1 fruit fly cellular context compared by ENCODE assay signal in genomic region chr2L:10200847-10201246, dm6.
TF ChIP-seq lines count a peak whose summit lies in the region.

Gene Ripalpha, minus strand, starts transcription at chr2L:10200974.
Gene RpL7, plus strand, starts transcription at chr2L:10201004.

TF ChIP-seq in whole organism, embryonic, 481 proteins besides CTCF, POLR2A, EP300 and RAD21 (continued from another document):
- TF ChIP-seq ken (GFP tag; IDR thresholded peaks at IDR 0.05; lab: Robert Waterston, UW), result peak; percentile 98
- TF ChIP-seq row (GFP tag; IDR thresholded peaks at IDR 0.05; lab: Robert Waterston, UW), result peak; percentile 83
- peak; percentile 84 for TF ChIP-seq CG7745 (tag; optimal IDR thresholded peaks at IDR 0.05; lab: Kevin White, UChicago)
- peak; percentile 98 for TF ChIP-seq CG9932 (GFP tag; IDR thresholded peaks at IDR 0.05; lab: Robert Waterston, UW)
- peak; percentile 74 for TF ChIP-seq CG4360 (GFP tag; IDR thresholded peaks at IDR 0.05; lab: Robert Waterston, UW)
- peak; percentile 98 for TF ChIP-seq CG11085 (GFP tag; IDR thresholded peaks at IDR 0.05; lab: Robert Waterston, UW)
- peak; percentile 99 for TF ChIP-seq otp (GFP tag; IDR thresholded peaks at IDR 0.05; lab: Robert Waterston, UW)
- TF ChIP-seq Sry-β (GFP tag; optimal IDR thresholded peaks at IDR 0.05; lab: Kevin White, UChicago), result peak; percentile 76
- TF ChIP-seq gro (GFP tag; optimal IDR thresholded peaks at IDR 0.05; lab: Kevin White, UChicago), result peak; percentile 98
- TF ChIP-seq luna (GFP tag; optimal IDR thresholded peaks at IDR 0.05; lab: Kevin White, UChicago), result peak; percentile 95
- no peak for TF ChIP-seq CG11504 (tag; optimal IDR thresholded peaks at IDR 0.05; lab: Kevin White, UChicago)
- TF ChIP-seq Ets97D (GFP tag; optimal IDR thresholded peaks at IDR 0.05; lab: Kevin White, UChicago), result peak; percentile 100
- TF ChIP-seq CG3726 (GFP tag; IDR thresholded peaks at IDR 0.05; lab: Robert Waterston, UW), result peak; percentile 92
- TF ChIP-seq Abd-B (GFP tag; optimal IDR thresholded peaks at IDR 0.05; lab: Kevin White, UChicago), result peak; percentile 68
- peak; percentile 88 for TF ChIP-seq pfk (GFP tag; optimal IDR thresholded peaks at IDR 0.05; lab: Kevin White, UChicago)
- no peak for TF ChIP-seq abd-A (tag; optimal IDR thresholded peaks at IDR 0.05; lab: Kevin White, UChicago)
- peak; percentile 84 for TF ChIP-seq klu (GFP tag; IDR thresholded peaks at IDR 0.05; lab: Robert Waterston, UW)
- TF ChIP-seq CG11696 (GFP tag; IDR thresholded peaks at IDR 0.05; lab: Robert Waterston, UW), result peak; percentile 83
- peak; percentile 88 for TF ChIP-seq ssp (GFP tag; IDR thresholded peaks at IDR 0.05; lab: Robert Waterston, UW)
- TF ChIP-seq Fer1 (GFP tag; optimal IDR thresholded peaks at IDR 0.05; lab: Kevin White, UChicago), result peak; percentile 99
- TF ChIP-seq CG9797 (GFP tag; optimal IDR thresholded peaks at IDR 0.05; lab: Kevin White, UChicago), result peak; percentile 99
- peak; percentile 95 for TF ChIP-seq CG17385 (GFP tag; optimal IDR thresholded peaks at IDR 0.05; lab: Kevin White, UChicago)
- peak; percentile 99 for TF ChIP-seq CG10209 (GFP tag; optimal IDR thresholded peaks at IDR 0.05; lab: Kevin White, UChicago)
- peak; percentile 89 for TF ChIP-seq Six4 (GFP tag; optimal IDR thresholded peaks at IDR 0.05; lab: Kevin White, UChicago)
- TF ChIP-seq lola (GFP tag; optimal IDR thresholded peaks at IDR 0.05; lab: Kevin White, UChicago), result peak in 1 of 3 experiments; percentile 78
- peak; percentile 99 for TF ChIP-seq Sry-δ (GFP tag; optimal IDR thresholded peaks at IDR 0.05; lab: Kevin White, UChicago)
- peak; percentile 98 for TF ChIP-seq ATbp (GFP tag; optimal IDR thresholded peaks at IDR 0.05; lab: Kevin White, UChicago)
- TF ChIP-seq CG15601 (tag; optimal IDR thresholded peaks at IDR 0.05; lab: Kevin White, UChicago), result peak; percentile 95
- peak; percentile 85 for TF ChIP-seq CG4404 (GFP tag; IDR thresholded peaks at IDR 0.05; lab: Robert Waterston, UW)
- peak; percentile 85 for TF ChIP-seq CG10321 (GFP tag; IDR thresholded peaks at IDR 0.05; lab: Robert Waterston, UW)
- peak; percentile 91 for TF ChIP-seq D19B (GFP tag; optimal IDR thresholded peaks at IDR 0.05; lab: Kevin White, UChicago)
- peak; percentile 100 for TF ChIP-seq Ets65A (GFP tag; lab: Kevin White, UChicago)
- TF ChIP-seq Camta (GFP tag; optimal IDR thresholded peaks at IDR 0.05; lab: Kevin White, UChicago), result peak; percentile 96
- peak; percentile 83 for TF ChIP-seq CG9215 (GFP tag; IDR thresholded peaks at IDR 0.05; lab: Robert Waterston, UW)
- TF ChIP-seq dmrt99B (tag; optimal IDR thresholded peaks at IDR 0.05; lab: Kevin White, UChicago), result peak; percentile 84
- peak; percentile 97 for TF ChIP-seq CG30431 (GFP tag; optimal IDR thresholded peaks at IDR 0.05; lab: Kevin White, UChicago)
- TF ChIP-seq Rfx (GFP tag; IDR thresholded peaks at IDR 0.05; lab: Robert Waterston, UW), result peak; percentile 99
- TF ChIP-seq hkb (optimal IDR thresholded peaks at IDR 0.05; lab: Kevin White, UChicago), result peak; percentile 50
- peak; percentile 95 for TF ChIP-seq hkb (GFP tag; IDR thresholded peaks at IDR 0.05; lab: Robert Waterston, UW)
